Worm (Caenorhabditis elegans): ENCODE data around the gene nhr-190.

- no peak for TF ChIP-seq nhr-102 (tag; optimal IDR thresholded peaks at IDR 0.05)
- no peak for TF ChIP-seq ama-1 (optimal IDR thresholded peaks at IDR 0.05)
- no peak for TF ChIP-seq mxl-2 (GFP tag; conservative IDR thresholded peaks at IDR 0.05)
- no peak for TF ChIP-seq saeg-2 (GFP tag; IDR thresholded peaks at IDR 0.05)
- TF ChIP-seq unc-130 (GFP tag; optimal IDR thresholded peaks at IDR 0.05) = no peak
- no peak for TF ChIP-seq lin-13 (GFP tag; optimal IDR thresholded peaks at IDR 0.05)
These were observed 7.1 kb downstream of the nhr-190 start for ce11 chrV:635630-636029.
